Worm (Caenorhabditis elegans) whole organism, mixed stage, embryonic: ENCODE results near the gene F52D10.2.

Experiments used
- blmp-1 ChIP-seq: fragments of 150-350 bp; optimal IDR thresholded peaks from 2 replicates; lab custom pipeline; 2014; ENCODE audit warnings: missing biosample characterization, missing genetic modification characterization
- ceh-39 ChIP-seq: fragments of 150-350 bp; optimal IDR thresholded peaks from 2 replicates; lab custom pipeline; 2014; ENCODE audit warnings: missing biosample characterization, missing genetic modification characterization
- ceh-43 ChIP-seq: fragments of 200-800 bp; sonication (Bioruptor generic); optimal IDR thresholded peaks from 2 replicates; lab custom pipeline; 2018; ENCODE audit warnings: mild to moderate bottlenecking, missing genetic modification characterization, moderate library complexity, missing compliant biosample characterization
- ceh-83 ChIP-seq: fragments of 200-800 bp; sonication (Bioruptor generic); optimal IDR thresholded peaks from 2 replicates; lab custom pipeline; 2018; ENCODE audit warnings: mild to moderate bottlenecking, missing genetic modification characterization, missing compliant biosample characterization
- ces-1 ChIP-seq: fragments of 150-350 bp; optimal IDR thresholded peaks from 2 replicates; lab custom pipeline; 2014; ENCODE audit warnings: missing biosample characterization, missing genetic modification reagents, missing genetic modification characterization
- cnd-1 ChIP-seq: fragments of 200-800 bp; sonication (Bioruptor generic); optimal IDR thresholded peaks from 2 replicates; lab custom pipeline; 2018; ENCODE audit warnings: mild to moderate bottlenecking, missing genetic modification characterization, missing compliant biosample characterization
- drap-1 ChIP-seq: fragments of 200-800 bp; sonication (Bioruptor generic); optimal IDR thresholded peaks from 3 replicates; lab custom pipeline; 2018; ENCODE audit warnings: mild to moderate bottlenecking, missing genetic modification characterization, missing compliant biosample characterization
- elt-1 ChIP-seq: sonication (generic microtip); optimal IDR thresholded peaks from 2 replicates; lab custom pipeline; 2017; ENCODE audit warnings: missing genetic modification characterization, mild to moderate bottlenecking, missing compliant biosample characterization, antibody characterized with exemption, moderate library complexity, borderline replicate concordance; ENCODE audit not compliant: insufficient read depth
- elt-3 ChIP-seq: fragments of 150-350 bp; optimal IDR thresholded peaks from 2 replicates; lab custom pipeline; 2014; ENCODE audit warnings: missing biosample characterization, missing genetic modification characterization
- flh-1 ChIP-seq: fragments of 200-800 bp; sonication (Bioruptor generic); optimal IDR thresholded peaks from 2 replicates; lab custom pipeline; 2018; ENCODE audit warnings: mild to moderate bottlenecking, missing genetic modification characterization, moderate library complexity, missing compliant biosample characterization
- ham-2 ChIP-seq: fragments of 200-800 bp; sonication (Bioruptor generic); optimal IDR thresholded peaks from 2 replicates; lab custom pipeline; 2018; ENCODE audit warnings: mild to moderate bottlenecking, missing genetic modification characterization, missing compliant biosample characterization
- hlh-1 ChIP-seq: fragments of 150-350 bp; optimal IDR thresholded peaks from 2 replicates; lab custom pipeline; 2014; ENCODE audit warnings: missing biosample characterization, missing genetic modification reagents, missing genetic modification characterization
- lin-13 ChIP-seq: fragments of 150-350 bp; optimal IDR thresholded peaks from 2 replicates; lab custom pipeline; 2014; ENCODE audit warnings: missing biosample characterization, missing genetic modification characterization
- lin-32 ChIP-seq: fragments of 200-800 bp; sonication (Bioruptor generic); optimal IDR thresholded peaks from 2 replicates; lab custom pipeline; 2018; ENCODE audit warnings: mild to moderate bottlenecking, missing genetic modification characterization, missing compliant biosample characterization
- lsy-2 ChIP-seq: fragments of 150-350 bp; optimal IDR thresholded peaks from 2 replicates; lab custom pipeline; 2014; ENCODE audit warnings: missing biosample characterization, missing genetic modification characterization
- mab-5 ChIP-seq: fragments of 150-350 bp; optimal IDR thresholded peaks from 2 replicates; lab custom pipeline; 2014; ENCODE audit warnings: missing biosample characterization, missing genetic modification characterization
- mls-2 ChIP-seq: sonication (generic microtip); optimal IDR thresholded peaks from 2 replicates; lab custom pipeline; 2016; ENCODE audit warnings: mild to moderate bottlenecking, missing genetic modification characterization, moderate library complexity, missing compliant biosample characterization
- nhr-12 ChIP-seq: fragments of 150-350 bp; optimal IDR thresholded peaks from 2 replicates; lab custom pipeline; 2014; ENCODE audit warnings: missing biosample characterization, missing genetic modification characterization
- nhr-2 ChIP-seq: fragments of 150-350 bp; optimal IDR thresholded peaks from 2 replicates; lab custom pipeline; 2014; ENCODE audit warnings: missing biosample characterization, missing genetic modification characterization
- nhr-237 ChIP-seq: fragments of 150-350 bp; optimal IDR thresholded peaks from 2 replicates; lab custom pipeline; 2014; ENCODE audit warnings: missing biosample characterization, missing genetic modification characterization
- nhr-28 ChIP-seq: fragments of 150-350 bp; optimal IDR thresholded peaks from 2 replicates; lab custom pipeline; 2014; ENCODE audit warnings: missing biosample characterization, missing genetic modification characterization
- pha-4 ChIP-seq: fragments of 150-350 bp; optimal IDR thresholded peaks from 2 replicates; lab custom pipeline; 2018; ENCODE audit warnings: missing biosample characterization, missing genetic modification reagents, missing genetic modification characterization
- sem-2 ChIP-seq: fragments of 200-800 bp; sonication (Bioruptor generic); optimal IDR thresholded peaks from 2 replicates; lab custom pipeline; 2018; ENCODE audit warnings: mild to moderate bottlenecking, missing genetic modification characterization, missing compliant biosample characterization
- snpc-4 ChIP-seq: fragments of 150-350 bp; optimal IDR thresholded peaks from 2 replicates; lab custom pipeline; 2014; ENCODE audit warnings: missing biosample characterization, missing genetic modification characterization
- tbx-8 ChIP-seq: fragments of 200-800 bp; sonication (Bioruptor generic); optimal IDR thresholded peaks from 2 replicates; lab custom pipeline; 2018; ENCODE audit warnings: mild to moderate bottlenecking, missing genetic modification characterization, moderate library complexity, missing compliant biosample characterization
- unc-120 ChIP-seq: sonication (generic microtip); optimal IDR thresholded peaks from 2 replicates; lab custom pipeline; 2017; ENCODE audit warnings: missing genetic modification characterization, missing compliant biosample characterization; ENCODE audit not compliant: poor library complexity, severe bottlenecking
- unc-39 ChIP-seq: fragments of 150-350 bp; optimal IDR thresholded peaks from 2 replicates; lab custom pipeline; 2014; ENCODE audit warnings: missing biosample characterization, missing genetic modification characterization
- unc-62 ChIP-seq: fragments of 150-350 bp; optimal IDR thresholded peaks from 2 replicates; lab custom pipeline; 2014; ENCODE audit warnings: missing biosample characterization, missing genetic modification reagents, missing genetic modification characterization
- zip-8 ChIP-seq: fragments of 150-350 bp; optimal IDR thresholded peaks from 2 replicates; lab custom pipeline; 2014; ENCODE audit warnings: missing biosample characterization, missing genetic modification characterization
- ztf-11 ChIP-seq: fragments of 150-350 bp; optimal IDR thresholded peaks from 2 replicates; lab custom pipeline; 2014; ENCODE audit warnings: missing biosample characterization, missing genetic modification characterization

F52D10.2 gene

DNA sequence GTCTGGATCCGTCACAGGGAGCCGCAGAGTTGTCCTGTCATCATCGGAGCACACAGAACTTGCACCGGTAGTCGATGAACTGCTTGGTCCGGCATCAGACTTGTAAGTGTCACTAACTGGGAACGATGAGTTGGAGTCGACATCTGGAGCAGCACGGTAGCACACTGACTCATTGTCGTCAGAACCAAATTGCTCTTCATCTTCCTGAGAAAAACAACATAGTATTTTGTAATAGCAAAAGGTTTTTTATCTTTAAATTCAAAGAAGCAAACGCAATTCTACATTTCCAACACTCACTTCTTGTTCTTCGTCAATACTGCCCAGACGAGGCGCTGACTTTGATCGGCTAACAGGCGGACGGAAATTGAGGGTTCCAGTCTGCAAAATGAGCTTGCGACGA, 975 bp downstream of the F52D10.2 start:
- TF ChIP-seq blmp-1 (tag; lab: Kevin White, UChicago) (no peak), nhr-2 (tag; lab: Kevin White, UChicago) (no peak), nhr-237 (tag; lab: Kevin White, UChicago) (no peak), pha-4 (tag; lab: Kevin White, UChicago) (no peak), nhr-12 (no peak), lin-13 (tag; lab: Kevin White, UChicago) (no peak), lsy-2 (tag; lab: Kevin White, UChicago) (no peak), unc-39 (tag; lab: Kevin White, UChicago) (no peak), snpc-4 (tag; lab: Kevin White, UChicago) (no peak), ztf-11 (no peak), drap-1 (GFP tag; lab: Kevin White, UChicago) (no peak), elt-3 (tag; lab: Kevin White, UChicago) (no peak)
- TF ChIP-seq, all 35 proteins: peak for 0

DNA sequence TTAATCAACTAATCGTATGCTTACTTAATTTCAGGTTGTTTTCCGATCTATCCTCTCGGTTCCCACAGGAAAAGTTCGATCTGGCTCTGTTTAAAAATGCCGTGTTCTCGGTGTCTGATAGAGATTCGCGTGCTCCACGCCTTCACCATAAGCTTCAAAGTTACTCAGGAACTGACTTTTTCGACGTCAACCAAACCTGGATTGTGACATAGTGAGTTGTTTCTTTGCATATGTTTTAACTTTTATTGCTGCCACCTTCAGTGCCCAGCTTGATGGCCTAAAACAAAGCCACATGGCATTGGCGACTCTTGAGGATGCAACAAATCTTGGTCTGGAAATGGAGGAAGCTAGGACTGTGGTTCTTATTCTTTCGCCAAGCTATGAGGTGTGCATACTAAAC, 5.6 kb downstream of the F52D10.2 start:
- TF ChIP-seq nhr-2 (tag; lab: Kevin White, UChicago) (no peak), nhr-237 (tag; lab: Kevin White, UChicago) (no peak), ham-2 (GFP tag; lab: Kevin White, UChicago) (no peak), nhr-28 (tag; lab: Kevin White, UChicago) (no peak), flh-1 (GFP tag; lab: Kevin White, UChicago) (no peak), mls-2 (no peak), unc-39 (tag; lab: Kevin White, UChicago) (no peak), sem-2 (GFP tag; lab: Kevin White, UChicago) (no peak), lin-32 (GFP tag; lab: Kevin White, UChicago) (no peak), ceh-83 (GFP tag; lab: Kevin White, UChicago) (no peak), zip-8 (no peak), ceh-39 (tag; lab: Kevin White, UChicago) (no peak), snpc-4 (tag; lab: Kevin White, UChicago) (no peak), ztf-11 (no peak), unc-120 (tag; lab: Kevin White, UChicago) (no peak), elt-1 (no peak), ces-1 (GFP tag; lab: Kevin White, UChicago) (no peak), blmp-1 (tag; lab: Kevin White, UChicago) (no peak)
- TF ChIP-seq, all 35 proteins: peak for 0

DNA sequence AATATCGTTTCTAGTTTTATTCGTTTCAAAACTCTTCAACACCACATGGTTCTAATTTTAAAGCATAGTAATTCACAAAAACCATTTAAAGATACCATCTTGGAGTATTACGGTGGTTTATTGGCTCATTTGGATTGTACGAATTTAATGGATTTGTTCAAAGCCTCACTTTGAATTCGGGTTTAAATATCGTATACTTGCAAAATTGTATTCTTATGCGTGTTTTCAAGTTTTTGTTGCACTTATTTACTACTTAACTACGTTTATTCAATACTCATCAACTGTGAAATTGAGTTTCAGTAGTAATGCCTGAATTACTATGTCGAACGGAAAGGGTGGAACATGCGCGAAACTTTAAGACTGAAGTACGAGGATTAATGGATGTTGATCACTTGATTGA, 6.1 kb downstream of the F52D10.2 start, which contains the start of gene abts-2:
abts-2 (plus strand) TSS at position 301 of the 400 bp plus-strand sequence.
- TF ChIP-seq ceh-43 (GFP tag; lab: Kevin White, UChicago) (no peak), pha-4 (tag; lab: Kevin White, UChicago) (no peak), cnd-1 (no peak), sem-2 (GFP tag; lab: Kevin White, UChicago) (no peak), mab-5 (tag; lab: Kevin White, UChicago) (no peak)

DNA sequence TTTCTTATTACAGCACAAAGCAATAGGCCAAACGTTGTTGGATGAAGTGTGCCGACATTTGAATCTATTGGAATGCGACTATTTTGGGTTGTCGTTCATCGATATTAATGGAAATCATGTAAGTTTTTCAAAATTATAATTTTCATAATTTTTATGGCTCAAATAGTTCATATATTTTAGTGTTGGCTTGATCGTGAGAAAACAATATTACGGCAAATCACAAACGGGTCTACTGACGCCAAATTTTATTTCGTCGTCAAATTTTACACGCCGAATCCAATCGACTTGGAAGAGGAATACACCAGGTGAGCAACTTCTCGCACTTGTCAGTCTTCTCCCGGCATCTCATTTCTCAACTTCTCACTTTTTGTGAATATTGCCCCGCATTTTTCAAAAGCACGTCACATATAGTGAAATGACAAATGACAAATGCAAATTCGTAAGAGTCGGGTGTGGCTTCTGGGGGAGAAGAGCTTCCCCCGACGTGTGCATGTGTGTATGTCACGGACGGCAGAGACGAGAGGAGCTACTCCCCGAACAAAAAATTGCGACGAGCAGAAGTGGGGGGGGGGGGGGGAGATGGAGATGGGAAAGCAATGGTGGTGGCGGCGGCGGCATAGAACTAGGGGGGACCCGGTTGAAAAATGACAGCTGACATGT, 15.0 kb downstream of the F52D10.2 start:
- TF ChIP-seq zip-8 (no peak), tbx-8 (GFP tag; lab: Kevin White, UChicago) (no peak), unc-120 (tag; lab: Kevin White, UChicago) (peak; percentile 55), ceh-39 (tag; lab: Kevin White, UChicago) (no peak), lin-32 (GFP tag; lab: Kevin White, UChicago) (no peak), snpc-4 (tag; lab: Kevin White, UChicago) (no peak), ceh-83 (GFP tag; lab: Kevin White, UChicago) (no peak), nhr-12 (no peak), nhr-28 (tag; lab: Kevin White, UChicago) (no peak), drap-1 (GFP tag; lab: Kevin White, UChicago) (peak; percentile 7), cnd-1 (no peak), unc-62 (GFP tag; lab: Kevin White, UChicago) (peak; percentile 79), lin-13 (tag; lab: Kevin White, UChicago) (no peak), hlh-1 (tag; lab: Kevin White, UChicago) (peak; percentile 53), elt-3 (tag; lab: Kevin White, UChicago) (no peak), blmp-1 (tag; lab: Kevin White, UChicago) (no peak), pha-4 (tag; lab: Kevin White, UChicago) (no peak)
